Worm (Caenorhabditis elegans) whole organism, young adult: Measurements from ENCODE around the gene D1086.8.

Source experiments
- F33H1.4 ChIP-seq: fragments of 200-800 bp; sonication (Bioruptor generic); IDR thresholded peaks from 2 replicates; pipeline ENCODE4 v1.3.6; 2022; ENCODE audit warnings: missing genetic modification reagents, missing genetic modification characterization, missing compliant biosample characterization
- F37B4.10 ChIP-seq: fragments of 200-800 bp; sonication (Bioruptor generic); IDR thresholded peaks from 2 replicates; pipeline ENCODE4 v1.3.6; 2022; ENCODE audit warnings: missing genetic modification characterization, missing compliant biosample characterization
- K12H6.12 ChIP-seq: fragments of 200-800 bp; sonication (Bioruptor generic); optimal IDR thresholded peaks from 2 replicates; lab custom pipeline; 2018; ENCODE audit warnings: mild to moderate bottlenecking, missing genetic modification characterization, missing compliant biosample characterization
- Y67H2A.10 ChIP-seq: fragments of 200-800 bp; sonication (Bioruptor generic); conservative IDR thresholded peaks from 2 replicates; pipeline ENCODE4 v1.3.6; 2022; ENCODE audit warnings: missing genetic modification reagents, missing genetic modification characterization, missing compliant biosample characterization
- aptf-2 ChIP-seq: fragments of 200-800 bp; sonication (Bioruptor generic); conservative IDR thresholded peaks from 2 replicates; pipeline ENCODE4 v1.3.6; 2022; ENCODE audit warnings: missing genetic modification reagents, missing genetic modification characterization, missing compliant biosample characterization
- cebp-1 ChIP-seq, 2 experiments: fragments of 200-800 bp in 1 of 2; sonication (Bioruptor generic) in 1 of 2; sonication (generic microtip) in 1 of 2; IDR thresholded peaks in 1 of 2; optimal IDR thresholded peaks in 1 of 2; 2 replicates each; pipeline versions ENCODE4 v1.3.6 to Lab custom; 2017 to 2022; ENCODE audit warnings: missing compliant biosample characterization in 2 of 2, missing genetic modification characterization in 2 of 2, mild to moderate bottlenecking in 1 of 2, missing genetic modification reagents in 1 of 2, moderate library complexity in 1 of 2
- dox-1 ChIP-seq: fragments of 200-800 bp; sonication (Bioruptor generic); IDR thresholded peaks from 2 replicates; pipeline ENCODE4 v1.3.6; 2022; ENCODE audit warnings: missing genetic modification reagents, missing genetic modification characterization, missing compliant biosample characterization
- dpff-1 ChIP-seq: sonication (generic microtip); optimal IDR thresholded peaks from 2 replicates; lab custom pipeline; 2017; ENCODE audit warnings: mild to moderate bottlenecking, missing genetic modification characterization, missing compliant biosample characterization
- egrh-3 ChIP-seq: fragments of 200-800 bp; sonication (Bioruptor generic); IDR thresholded peaks from 2 replicates; pipeline ENCODE4 v1.3.6; 2022; ENCODE audit warnings: missing genetic modification reagents, missing genetic modification characterization, missing compliant biosample characterization
- ekl-4 ChIP-seq: fragments of 200-800 bp; sonication (Bioruptor generic); IDR thresholded peaks from 2 replicates; pipeline ENCODE4 v1.3.6; 2022; ENCODE audit warnings: missing genetic modification reagents, missing genetic modification characterization, missing compliant biosample characterization
- hlh-12 ChIP-seq: sonication (generic microtip); optimal IDR thresholded peaks from 2 replicates; lab custom pipeline; 2016; ENCODE audit warnings: missing genetic modification characterization, missing compliant biosample characterization
- hmg-1.2 ChIP-seq: fragments of 200-800 bp; sonication (Bioruptor generic); IDR thresholded peaks from 2 replicates; pipeline ENCODE4 v1.3.6; 2022; ENCODE audit warnings: missing genetic modification reagents, missing genetic modification characterization, missing compliant biosample characterization
- lin-26 ChIP-seq: fragments of 200-800 bp; sonication (Bioruptor generic); IDR thresholded peaks from 2 replicates; pipeline ENCODE4 v1.3.6; 2022; ENCODE audit warnings: missing genetic modification reagents, missing genetic modification characterization, missing compliant biosample characterization
- lin-40 ChIP-seq: sonication (generic microtip); optimal IDR thresholded peaks from 2 replicates; lab custom pipeline; 2016; ENCODE audit warnings: missing genetic modification characterization, mild to moderate bottlenecking, missing compliant biosample characterization, missing genotype, missing genetic modification reagents
- lsl-1 ChIP-seq: fragments of 200-800 bp; sonication (Bioruptor generic); optimal IDR thresholded peaks from 2 replicates; lab custom pipeline; 2018; ENCODE audit warnings: mild to moderate bottlenecking, missing genetic modification characterization, moderate library complexity, missing compliant biosample characterization
- madf-10 ChIP-seq: sonication (generic microtip); optimal IDR thresholded peaks from 2 replicates; lab custom pipeline; 2016; ENCODE audit warnings: mild to moderate bottlenecking, missing genetic modification characterization, missing compliant biosample characterization
- madf-3 ChIP-seq: fragments of 200-800 bp; sonication (Bioruptor generic); IDR thresholded peaks from 2 replicates; pipeline ENCODE4 v1.3.6; 2022; ENCODE audit warnings: missing genetic modification reagents, missing genetic modification characterization, missing compliant biosample characterization
- mcd-1 ChIP-seq: fragments of 200-800 bp; sonication (Bioruptor generic); IDR thresholded peaks from 2 replicates; pipeline ENCODE4 v1.3.6; 2022; ENCODE audit warnings: missing genetic modification reagents, missing genetic modification characterization, missing compliant biosample characterization
- mes-4 ChIP-seq: sonication (generic microtip); optimal IDR thresholded peaks from 2 replicates; lab custom pipeline; 2016; ENCODE audit warnings: missing genotype, missing genetic modification characterization, missing compliant biosample characterization
- nfya-2 ChIP-seq: fragments of 200-800 bp; sonication (Bioruptor generic); IDR thresholded peaks from 2 replicates; pipeline ENCODE4 v1.3.6; 2022; ENCODE audit warnings: missing genetic modification reagents, missing genetic modification characterization, missing compliant biosample characterization
- nhr-90 ChIP-seq: sonication (generic microtip); optimal IDR thresholded peaks from 2 replicates; lab custom pipeline; 2016; ENCODE audit warnings: missing genotype, mild to moderate bottlenecking, missing genetic modification characterization, missing compliant biosample characterization
- repo-1 ChIP-seq: sonication (generic microtip); optimal IDR thresholded peaks from 2 replicates; lab custom pipeline; 2017; ENCODE audit warnings: mild to moderate bottlenecking, missing genetic modification characterization, missing compliant biosample characterization
- sdz-38 ChIP-seq: sonication (generic microtip); optimal IDR thresholded peaks from 2 replicates; lab custom pipeline; 2016; ENCODE audit warnings: missing genotype, missing genetic modification characterization, missing compliant biosample characterization
- snpc-1.3 ChIP-seq: sonication (generic microtip); optimal IDR thresholded peaks from 2 replicates; lab custom pipeline; 2017; ENCODE audit warnings: missing genetic modification characterization, mild to moderate bottlenecking, missing compliant biosample characterization, antibody characterized with exemption, moderate library complexity, missing genotype, missing genetic modification reagents; ENCODE audit not compliant: insufficient read depth
- snpc-3.4 ChIP-seq: sonication (generic microtip); optimal IDR thresholded peaks from 2 replicates; lab custom pipeline; 2017; ENCODE audit warnings: missing genetic modification characterization, mild to moderate bottlenecking, missing compliant biosample characterization, antibody characterized with exemption, moderate library complexity, missing genotype, missing genetic modification reagents
- xnd-1 ChIP-seq: sonication (generic microtip); optimal IDR thresholded peaks from 2 replicates; lab custom pipeline; 2016; ENCODE audit warnings: missing genotype, missing genetic modification reagents, missing genetic modification characterization, missing compliant biosample characterization
- ztf-22 ChIP-seq: fragments of 200-800 bp; sonication (Bioruptor generic); optimal IDR thresholded peaks from 2 replicates; lab custom pipeline; 2018; ENCODE audit warnings: mild to moderate bottlenecking, missing genetic modification characterization, moderate library complexity, missing compliant biosample characterization
- ztf-28 ChIP-seq: fragments of 200-800 bp; sonication (Bioruptor generic); IDR thresholded peaks from 2 replicates; pipeline ENCODE4 v1.3.6; 2022; ENCODE audit warnings: missing genetic modification reagents, missing genetic modification characterization, missing compliant biosample characterization

Gene D1086.8

ce11 chrV:14136152-14136551 is 42.2 kb downstream of the D1086.8 start (continued):
- TF ChIP-seq dox-1 (GFP tag; lab: Robert Waterston, UW) (peak; percentile 30; the same call in 1 of the 2 replicates), F37B4.10 (GFP tag; lab: Robert Waterston, UW) (no peak), K12H6.12 (tag; lab: Kevin White, UChicago) (peak; percentile 22), ekl-4 (no peak)

- TF ChIP-seq lin-26 (GFP tag; lab: Robert Waterston, UW), result peak; percentile 27; the same call in 1 of the 2 replicates
- TF ChIP-seq egrh-3 (GFP tag; lab: Robert Waterston, UW), result peak; percentile 17; the same call in 1 of the 2 replicates
Observed at ce11 chrV:14137766-14138165, 43.9 kb downstream of the D1086.8 start, which contains the start of gene AH10.4. TSS of gene AH10.4 (minus strand) at chrV:14137866.

- TF ChIP-seq mcd-1 (GFP tag; lab: Robert Waterston, UW) (no peak), F33H1.4 (no peak), ztf-28 (GFP tag; lab: Robert Waterston, UW) (no peak), sdz-38 (tag; lab: Kevin White, UChicago) (no peak), hlh-12 (tag; lab: Kevin White, UChicago) (no peak), madf-3 (GFP tag; lab: Robert Waterston, UW) (no peak), K12H6.12 (tag; lab: Kevin White, UChicago) (no peak), nhr-90 (tag; lab: Kevin White, UChicago) (no peak), aptf-2 (GFP tag; lab: Robert Waterston, UW) (no peak), lsl-1 (no peak), dpff-1 (no peak), xnd-1 (tag; lab: Kevin White, UChicago) (no peak), repo-1 (tag; lab: Kevin White, UChicago) (no peak), snpc-1.3 (no peak), nfya-2 (GFP tag; lab: Robert Waterston, UW) (no peak)
Observed at ce11 chrV:14139252-14140100, 45.6 kb downstream of the D1086.8 start.

ce11 chrV:14140733-14141132 is 46.8 kb downstream of the D1086.8 start:
- TF ChIP-seq cebp-1 (GFP tag; IDR thresholded peaks at IDR 0.05; lab: Robert Waterston, UW), result no peak
- peak; percentile 47 for TF ChIP-seq cebp-1 (tag; optimal IDR thresholded peaks at IDR 0.05; lab: Kevin White, UChicago)
- no peak for TF ChIP-seq ztf-22 (GFP tag; lab: Kevin White, UChicago)

ce11 chrV:14141846-14142245 is 47.9 kb downstream of the D1086.8 start:
- TF ChIP-seq snpc-1.3, result no peak

ce11 chrV:14143634-14144033 is 49.7 kb downstream of the D1086.8 start:
- TF ChIP-seq mes-4 (tag; lab: Kevin White, UChicago) (no peak), lin-40 (tag; lab: Kevin White, UChicago) (peak; percentile 13), hmg-1.2 (peak; percentile 38; the same call in 1 of the 2 replicates)

- TF ChIP-seq Y67H2A.10 (no peak), madf-10 (tag; lab: Kevin White, UChicago) (no peak), snpc-3.4 (tag; lab: Kevin White, UChicago) (no peak)
- TF ChIP-seq, all 124 proteins: peak for 0
Observed at ce11 chrV:14145267-14145666, 51.4 kb downstream of the D1086.8 start, which contains the start of gene par-1. TSS of gene par-1 (minus strand) at chrV:14145367.
